Fruit fly (Drosophila melanogaster) whole organism, prepupa: ENCODE results near the gene rpr.

ENCODE experiments used
- CG10669 ChIP-seq: fragments of 200-800 bp; sonication (Bioruptor generic); optimal IDR thresholded peaks from 3 replicates; lab custom pipeline; 2018; ENCODE audit warnings: missing biosample characterization, mild to moderate bottlenecking, missing genetic modification characterization, moderate library complexity
- CG11902 ChIP-seq: fragments of 200-800 bp; sonication (Bioruptor generic); optimal IDR thresholded peaks from 3 replicates; lab custom pipeline; 2016; ENCODE audit warnings: missing biosample characterization, missing genetic modification characterization
- CG31627 ChIP-seq: fragments of 200-800 bp; sonication (Bioruptor generic); optimal IDR thresholded peaks from 3 replicates; lab custom pipeline; 2016; ENCODE audit warnings: missing biosample characterization, missing genetic modification characterization
- CG34406 ChIP-seq: fragments of 200-800 bp; sonication (Bioruptor generic); optimal IDR thresholded peaks from 3 replicates; lab custom pipeline; 2016; ENCODE audit warnings: missing biosample characterization, missing genetic modification characterization
- CG4318 ChIP-seq: fragments of 200-800 bp; sonication (Bioruptor generic); optimal IDR thresholded peaks from 3 replicates; lab custom pipeline; 2017; ENCODE audit warnings: missing biosample characterization, mild to moderate bottlenecking, missing genetic modification characterization
- CG6808 ChIP-seq: fragments of 200-800 bp; sonication (Bioruptor generic); optimal IDR thresholded peaks from 3 replicates; lab custom pipeline; 2017; ENCODE audit warnings: missing biosample characterization, missing genetic modification characterization, mild to moderate bottlenecking, moderate library complexity, missing genetic modification reagents
- Lpt ChIP-seq: fragments of 200-800 bp; sonication (Bioruptor generic); optimal IDR thresholded peaks from 3 replicates; lab custom pipeline; 2016; ENCODE audit warnings: missing biosample characterization, missing genetic modification characterization
- Sox102F ChIP-seq: fragments of 200-800 bp; sonication (Bioruptor generic); optimal IDR thresholded peaks from 2 replicates; lab custom pipeline; 2016; ENCODE audit warnings: missing biosample characterization, mild to moderate bottlenecking, missing genetic modification characterization
- net ChIP-seq: fragments of 200-800 bp; sonication (Bioruptor generic); optimal IDR thresholded peaks from 3 replicates; lab custom pipeline; 2016; ENCODE audit warnings: missing biosample characterization, missing genetic modification characterization
- ss ChIP-seq, 2 experiments: fragments of 200-800 bp; sonication (Bioruptor generic); optimal IDR thresholded peaks; 2 replicates in 1 of 2; 3 replicates in 1 of 2; lab custom pipeline; 2017 to 2018; ENCODE audit warnings: mild to moderate bottlenecking in 2 of 2, missing biosample characterization in 2 of 2, missing genetic modification characterization in 2 of 2, moderate library complexity in 1 of 2
- vri ChIP-seq: fragments of 200-800 bp; sonication (Bioruptor generic); optimal IDR thresholded peaks from 3 replicates; lab custom pipeline; 2016; ENCODE audit warnings: missing biosample characterization, mild to moderate bottlenecking, missing genetic modification characterization

- TF ChIP-seq Sox102F (GFP tag; lab: Kevin White, UChicago) (no peak), CG6808 (no peak), CG4318 (GFP tag; lab: Kevin White, UChicago) (no peak), Lpt (GFP tag; lab: Kevin White, UChicago) (no peak), CG10669 (GFP tag; lab: Kevin White, UChicago) (no peak), net (GFP tag; lab: Kevin White, UChicago) (no peak), ss (GFP tag; optimal IDR thresholded peaks at IDR 0.05; lab: Kevin White, UChicago) (no peak), CG34406 (no peak), CG11902 (GFP tag; lab: Kevin White, UChicago) (no peak), CG31627 (no peak), vri (GFP tag; lab: Kevin White, UChicago) (no peak)
Observed at dm6 chr3L:18411334-18411733, 13.1 kb upstream of the rpr start.
